Fruit fly (Drosophila melanogaster) whole organism, adult: ENCODE measurements around the gene SH3PX1.

Experiments used
- CG12768 ChIP-seq: fragments of 200-800 bp; sonication (Bioruptor generic); optimal IDR thresholded peaks from 2 replicates; lab custom pipeline; 2017; ENCODE audit warnings: missing biosample characterization, missing genetic modification characterization, mild to moderate bottlenecking, moderate library complexity, missing genetic modification reagents
- CG14711 ChIP-seq: fragments of 200-800 bp; sonication (Bioruptor generic); optimal IDR thresholded peaks from 2 replicates; lab custom pipeline; 2018; ENCODE audit warnings: missing biosample characterization, mild to moderate bottlenecking, missing genetic modification characterization, moderate library complexity
- CG1620 ChIP-seq: fragments of 200-800 bp; sonication (Bioruptor generic); optimal IDR thresholded peaks from 2 replicates; lab custom pipeline; 2016; ENCODE audit warnings: missing biosample characterization, missing genetic modification characterization
- CG33017 ChIP-seq: fragments of 200-800 bp; sonication (Bioruptor generic); optimal IDR thresholded peaks from 2 replicates; lab custom pipeline; 2018; ENCODE audit warnings: missing biosample characterization, mild to moderate bottlenecking, missing genetic modification characterization, moderate library complexity
- CG7045 ChIP-seq: fragments of 200-800 bp; sonication (Bioruptor generic); optimal IDR thresholded peaks from 2 replicates; lab custom pipeline; 2017; ENCODE audit warnings: missing biosample characterization, mild to moderate bottlenecking, missing genetic modification characterization
- CG7101 ChIP-seq: fragments of 200-800 bp; sonication (Bioruptor generic); optimal IDR thresholded peaks from 2 replicates; lab custom pipeline; 2018; ENCODE audit warnings: missing biosample characterization, mild to moderate bottlenecking, missing genetic modification characterization, moderate library complexity
- Mnt ChIP-seq: fragments of 200-800 bp; sonication (Bioruptor generic); optimal IDR thresholded peaks from 2 replicates; lab custom pipeline; 2016; ENCODE audit warnings: missing biosample characterization, mild to moderate bottlenecking, missing genetic modification characterization
- cic ChIP-seq: fragments of 200-800 bp; sonication (Bioruptor generic); optimal IDR thresholded peaks from 2 replicates; lab custom pipeline; 2017; ENCODE audit warnings: missing biosample characterization, mild to moderate bottlenecking, missing genetic modification characterization, moderate library complexity

DNA sequence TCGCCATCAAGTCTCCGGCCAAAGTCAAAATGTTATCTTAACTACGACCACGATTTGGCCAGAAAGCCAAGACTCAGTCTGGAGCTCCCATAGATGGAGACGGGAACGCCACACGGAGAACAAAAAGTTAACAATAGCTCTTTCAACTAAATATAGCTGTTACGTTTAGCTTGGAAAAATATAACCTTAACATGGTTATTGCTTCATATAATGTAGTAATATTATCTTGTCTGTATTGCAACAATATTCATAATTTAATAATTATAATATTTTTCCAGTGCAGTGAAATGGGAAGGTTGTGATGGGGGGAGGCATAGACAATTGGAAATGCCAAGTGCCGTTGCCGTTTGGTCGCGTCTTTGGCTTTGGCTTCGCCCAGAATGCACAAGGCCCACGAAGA, 31.8 kb upstream of the SH3PX1 start:
- TF ChIP-seq CG7101 (tag; lab: Kevin White, UChicago), result no peak
- TF ChIP-seq Mnt, result no peak
- no peak for TF ChIP-seq CG33017 (tag; lab: Kevin White, UChicago)
- TF ChIP-seq CG7045 (GFP tag; lab: Kevin White, UChicago), result no peak
- no peak for TF ChIP-seq CG14711 (tag; lab: Kevin White, UChicago)
- TF ChIP-seq CG1620, result no peak
- no peak for TF ChIP-seq cic
- no peak for TF ChIP-seq CG12768 (GFP tag; lab: Kevin White, UChicago)
